Worm (Caenorhabditis elegans): Measurements from ENCODE around the gene F16F9.1.

F16F9.1 gene

ce11 chrX:8483951-8484350, 37.7 kb downstream of the F16F9.1 start:
- TF ChIP-seq hif-1 (tag; optimal IDR thresholded peaks at IDR 0.05) (no peak), aha-1 (tag) (peak; percentile 92)

ce11 chrX:8485392-8485791, 39.2 kb downstream of the F16F9.1 start:
- TF ChIP-seq rbr-2 (tag; optimal IDR thresholded peaks at IDR 0.05) (no peak), snpc-1.2 (GFP tag; IDR thresholded peaks at IDR 0.05) (no peak), nhr-28 (tag; optimal IDR thresholded peaks at IDR 0.05) (peak; percentile 52), ceh-82 (tag; optimal IDR thresholded peaks at IDR 0.05) (no peak), mxl-3 (GFP tag; optimal IDR thresholded peaks at IDR 0.05) (peak; percentile 33), egl-43 (GFP tag; IDR thresholded peaks at IDR 0.05) (no peak), nhr-111 (GFP tag; optimal IDR thresholded peaks at IDR 0.05) (no peak), nhr-10 (tag; optimal IDR thresholded peaks at IDR 0.05) (no peak), ceh-28 (tag; optimal IDR thresholded peaks at IDR 0.05) (no peak), ceh-20 (GFP tag; IDR thresholded peaks at IDR 0.05) (no peak), Y75B8A.6 (GFP tag; IDR thresholded peaks at IDR 0.05) (no peak), daf-16 (GFP tag; optimal IDR thresholded peaks at IDR 0.05) (no peak), daf-16 (tag; optimal IDR thresholded peaks at IDR 0.05) (no peak), mdl-1 (tag; optimal IDR thresholded peaks at IDR 0.05) (peak in 1 of 2 experiments; percentile 52), zag-1 (tag; optimal IDR thresholded peaks at IDR 0.05) (no peak), nhr-48 (tag; optimal IDR thresholded peaks at IDR 0.05) (peak; percentile 62), ama-1 (optimal IDR thresholded peaks at IDR 0.05) (no peak), tra-1 (GFP tag; IDR thresholded peaks at IDR 0.05) (no peak), zfp-2 (tag; optimal IDR thresholded peaks at IDR 0.05) (no peak), spr-3 (GFP tag; optimal IDR thresholded peaks at IDR 0.05) (no peak), ZK337.2 (GFP tag; IDR thresholded peaks at IDR 0.05) (no peak)

ce11 chrX:8489415-8489814, 43.2 kb downstream of the F16F9.1 start:
- TF ChIP-seq nhr-41 (GFP tag; IDR thresholded peaks at IDR 0.05): no peak
- TF ChIP-seq aha-1 (tag): peak; percentile 52
- no peak for TF ChIP-seq ceh-82 (tag; optimal IDR thresholded peaks at IDR 0.05)
- peak in 1 of 2 experiments; percentile 92 for TF ChIP-seq unc-62 (GFP tag; optimal IDR thresholded peaks at IDR 0.05 in 1 of 2)
- no peak for TF ChIP-seq unc-62 (tag; optimal IDR thresholded peaks at IDR 0.05)

ce11 chrX:8489886-8490285, 43.7 kb downstream of the F16F9.1 start:
- 0 out of 2 replicates have a peak, but pooled peaks have one; percentile 30 for TF ChIP-seq ctbp-1 (GFP tag; IDR thresholded peaks at IDR 0.05)
- TF ChIP-seq daf-12 (tag; optimal IDR thresholded peaks at IDR 0.05): no peak
- TF ChIP-seq gei-8 (GFP tag; optimal IDR thresholded peaks at IDR 0.05): no peak
- peak; percentile 87 for TF ChIP-seq fkh-10 (GFP tag; optimal IDR thresholded peaks at IDR 0.05)
- TF ChIP-seq spr-3 (GFP tag; optimal IDR thresholded peaks at IDR 0.05): no peak

- TF ChIP-seq egl-27 (tag; optimal IDR thresholded peaks at IDR 0.05) (no peak), lin-1 (GFP tag; IDR thresholded peaks at IDR 0.05) (no peak), hlh-30 (tag; optimal IDR thresholded peaks at IDR 0.05; ENCODE audit: insufficient read depth) (peak; percentile 11), nhr-77 (tag; optimal IDR thresholded peaks at IDR 0.05) (peak; percentile 9), daf-16 (GFP tag; optimal IDR thresholded peaks at IDR 0.05) (no peak), daf-16 (tag; optimal IDR thresholded peaks at IDR 0.05) (peak; percentile 91), daf-8 (GFP tag; IDR thresholded peaks at IDR 0.05) (no peak), pqm-1 (tag; optimal IDR thresholded peaks at IDR 0.05) (peak; percentile 19), ceh-28 (tag; optimal IDR thresholded peaks at IDR 0.05) (no peak), ZK337.2 (GFP tag; IDR thresholded peaks at IDR 0.05) (no peak), dve-1 (tag; optimal IDR thresholded peaks at IDR 0.05; ENCODE audit: insufficient read depth) (peak; percentile 26), nhr-28 (tag; optimal IDR thresholded peaks at IDR 0.05) (peak; percentile 71), lin-13 (GFP tag; optimal IDR thresholded peaks at IDR 0.05) (no peak)
Measured at ce11 chrX:8492750-8493149, 46.5 kb downstream of the F16F9.1 start.
